Fruit fly (Drosophila melanogaster): Measurements from ENCODE around the gene Obp83b.

DNA sequence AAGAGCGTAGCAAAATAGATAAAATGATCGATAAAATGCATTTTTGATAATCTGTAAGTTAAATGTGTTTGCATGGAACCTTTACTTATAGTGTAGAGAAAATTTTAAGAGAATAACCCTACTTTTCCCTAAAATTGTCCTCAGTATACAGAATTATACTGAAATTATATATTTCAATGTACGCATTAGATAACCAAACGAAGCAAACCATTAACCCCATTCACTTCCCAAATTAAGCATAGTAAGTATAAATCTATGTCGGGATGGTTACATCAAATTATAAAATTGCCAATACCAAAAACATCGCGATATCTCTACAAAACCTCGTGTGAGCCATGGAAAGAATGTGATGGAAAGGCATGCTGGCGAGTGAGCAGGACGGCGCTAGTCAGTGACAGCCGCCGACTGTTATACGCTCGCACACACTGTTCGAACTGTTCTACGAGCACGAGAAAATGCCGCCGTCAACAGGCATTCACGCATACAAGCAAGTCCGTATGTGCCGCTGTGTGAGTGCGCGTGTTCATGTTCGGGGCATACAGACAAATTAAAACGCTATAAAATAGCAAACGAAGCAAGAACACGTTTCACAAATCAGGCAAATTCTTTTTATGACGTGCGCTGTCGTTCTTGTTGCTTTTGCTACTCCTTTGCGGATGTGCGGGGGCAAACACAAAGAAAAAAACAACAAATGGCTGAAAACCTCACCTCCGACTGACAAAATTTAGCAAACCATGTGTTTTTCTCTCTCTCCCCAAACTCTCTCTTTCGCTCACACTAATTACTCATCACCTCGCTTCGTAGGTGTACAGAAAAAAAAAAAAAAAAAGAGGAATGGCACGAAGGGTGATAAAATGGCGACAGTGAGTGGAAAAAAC, 30.7 kb upstream of the Obp83b start:
- no peak for TF ChIP-seq CG12768 (GFP tag; optimal IDR thresholded peaks at IDR 0.05)
- peak; percentile 32 for TF ChIP-seq Hr96 (GFP tag; optimal IDR thresholded peaks at IDR 0.05)
- TF ChIP-seq toe (GFP tag; optimal IDR thresholded peaks at IDR 0.05), result no peak
- peak; percentile 99 for TF ChIP-seq Mnt (GFP tag; optimal IDR thresholded peaks at IDR 0.05)
- TF ChIP-seq CG33017 (tag; optimal IDR thresholded peaks at IDR 0.05), result no peak
- no peak for TF ChIP-seq CG1620 (GFP tag; optimal IDR thresholded peaks at IDR 0.05)
- TF ChIP-seq Crg-1 (GFP tag; optimal IDR thresholded peaks at IDR 0.05), result no peak
- peak; percentile 91 for TF ChIP-seq kay (GFP tag; ENCODE audit: borderline replicate concordance)
- TF ChIP-seq ovo (GFP tag; optimal IDR thresholded peaks at IDR 0.05), result peak; percentile 11
- peak; percentile 57 for TF ChIP-seq pad (GFP tag; optimal IDR thresholded peaks at IDR 0.05)
